Worm (Caenorhabditis elegans) whole organism, dauer: ENCODE measurements around the gene cah-5.

Source experiments
- unc-62 ChIP-seq: sonication (generic microtip); optimal IDR thresholded peaks from 2 replicates; lab custom pipeline; 2017; ENCODE audit warnings: missing biosample characterization, missing genetic modification reagents, missing genetic modification characterization

cah-5 gene

ce11 chrX:7019733-7020132 is at the start of gene cah-5:
Gene cah-5, plus strand, starts transcription at chrX:7020033.
- no peak for TF ChIP-seq unc-62 (GFP tag; lab: Kevin White, UChicago)

- no peak for TF ChIP-seq unc-62 (GFP tag; lab: Kevin White, UChicago)
Observed at ce11 chrX:6970134-6970533, 49.7 kb upstream of the cah-5 start.

- TF ChIP-seq unc-62 (GFP tag; lab: Kevin White, UChicago), result no peak
Observed at ce11 chrX:6971301-6971700, 48.5 kb upstream of the cah-5 start.

DNA sequence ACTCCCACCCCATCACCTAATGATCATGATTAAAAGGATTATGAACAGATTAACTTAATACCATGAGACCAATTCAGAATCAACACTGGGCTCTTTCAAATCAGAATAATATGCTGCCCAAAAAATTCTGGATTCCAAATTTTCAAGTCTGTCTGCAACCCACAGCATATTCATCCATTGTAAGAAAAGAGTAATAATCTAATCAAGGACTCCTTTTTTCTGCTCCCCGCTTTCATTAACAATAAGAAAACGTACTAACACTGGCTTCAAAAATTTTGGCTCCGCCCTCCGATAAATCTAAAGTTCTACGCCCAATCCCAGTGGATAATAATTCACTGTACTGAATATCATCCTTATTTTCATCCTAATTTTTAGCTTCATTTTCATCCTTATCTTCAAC is 31.6 kb upstream of the cah-5 start:
- no peak for TF ChIP-seq unc-62 (GFP tag; lab: Kevin White, UChicago)

- no peak for TF ChIP-seq unc-62 (GFP tag; lab: Kevin White, UChicago)
Observed at ce11 chrX:6989342-6989741, 30.5 kb upstream of the cah-5 start, which contains the start of gene F01E11.18. Gene F01E11.18, plus strand, starts transcription at chrX:6989642.

ce11 chrX:6991427-6991826 is 28.4 kb upstream of the cah-5 start, which contains the start of gene ugt-57:
Gene ugt-57, plus strand, starts transcription at chrX:6991727.
- no peak for TF ChIP-seq unc-62 (GFP tag; lab: Kevin White, UChicago)

- TF ChIP-seq unc-62 (GFP tag; lab: Kevin White, UChicago), result no peak
Observed at ce11 chrX:6996448-6996847, 23.4 kb upstream of the cah-5 start, which contains the start of the genes F01E11.20 and tsp-16. Gene F01E11.20, minus strand, starts transcription at chrX:6996548. Gene tsp-16, minus strand, starts transcription at chrX:6996620.

DNA sequence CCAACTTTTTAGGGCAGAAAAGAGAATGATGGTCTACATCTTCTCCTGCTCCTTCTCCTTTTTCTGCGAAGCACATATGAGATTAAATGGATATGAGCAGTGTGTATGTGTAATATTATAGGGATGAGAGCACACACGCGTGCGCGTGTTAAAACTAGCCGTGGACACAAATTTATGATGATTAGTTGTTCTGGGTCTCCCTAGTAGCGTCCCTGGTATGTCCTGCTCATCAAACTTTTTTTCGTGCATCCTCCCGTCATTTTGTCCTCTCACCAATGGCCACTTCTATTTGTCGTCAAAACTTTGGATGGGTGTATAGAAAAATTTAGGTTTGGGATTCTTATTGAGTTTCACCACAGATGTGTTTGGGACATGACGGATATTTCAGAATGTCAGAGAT is 17.9 kb upstream of the cah-5 start:
- TF ChIP-seq unc-62 (GFP tag; lab: Kevin White, UChicago), result no peak

- no peak for TF ChIP-seq unc-62 (GFP tag; lab: Kevin White, UChicago)
Observed at ce11 chrX:7005475-7005874, 14.4 kb upstream of the cah-5 start, which contains the start of gene tyra-2. Gene tyra-2, minus strand, starts transcription at chrX:7005575.

DNA sequence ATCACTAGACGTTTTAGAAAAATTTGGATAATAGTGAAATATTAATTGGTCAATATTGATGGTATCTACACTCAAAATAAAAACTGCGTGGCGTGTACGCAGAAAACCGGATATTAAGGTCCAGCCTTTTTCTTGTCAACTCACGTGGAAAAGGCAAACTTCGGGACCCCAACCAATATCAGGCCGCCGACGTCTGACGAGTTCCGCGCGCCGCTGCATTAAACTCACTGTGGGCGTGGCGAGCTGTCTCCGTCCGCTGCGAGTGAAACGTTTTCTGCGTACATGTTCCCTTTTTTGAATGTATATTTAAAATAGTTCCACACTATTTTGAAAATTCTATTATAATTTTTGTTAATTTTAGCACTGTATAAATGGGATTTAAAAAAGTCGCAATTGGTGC is 13.9 kb upstream of the cah-5 start:
- TF ChIP-seq unc-62 (GFP tag; lab: Kevin White, UChicago), result no peak

DNA sequence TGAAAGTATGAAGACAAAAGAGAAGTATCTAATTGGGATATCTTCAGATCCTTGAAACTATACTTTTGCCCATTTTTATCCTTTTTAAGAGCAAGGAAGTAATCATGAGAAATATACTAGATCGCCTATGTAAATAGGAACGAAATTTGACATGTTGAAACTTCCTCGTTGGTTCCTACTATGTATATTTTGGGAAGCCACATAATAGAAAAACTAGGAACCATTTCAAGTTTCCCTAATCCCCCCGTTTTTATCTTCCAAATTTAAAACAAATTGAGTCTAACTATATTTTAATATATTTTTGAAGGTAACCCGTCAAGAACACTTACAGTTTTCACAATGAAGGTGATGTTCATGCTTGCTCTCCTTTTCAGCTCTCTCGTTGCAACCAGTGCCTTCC is 9.0 kb downstream of the cah-5 start, which contains the start of gene flp-26:
TSS of gene flp-26 (plus strand) at position 301 of the 400 bp plus-strand sequence.
- TF ChIP-seq unc-62 (GFP tag; lab: Kevin White, UChicago), result no peak

ce11 chrX:7033716-7034270 is 14.0 kb downstream of the cah-5 start:
- TF ChIP-seq unc-62 (GFP tag; lab: Kevin White, UChicago), result no peak

DNA sequence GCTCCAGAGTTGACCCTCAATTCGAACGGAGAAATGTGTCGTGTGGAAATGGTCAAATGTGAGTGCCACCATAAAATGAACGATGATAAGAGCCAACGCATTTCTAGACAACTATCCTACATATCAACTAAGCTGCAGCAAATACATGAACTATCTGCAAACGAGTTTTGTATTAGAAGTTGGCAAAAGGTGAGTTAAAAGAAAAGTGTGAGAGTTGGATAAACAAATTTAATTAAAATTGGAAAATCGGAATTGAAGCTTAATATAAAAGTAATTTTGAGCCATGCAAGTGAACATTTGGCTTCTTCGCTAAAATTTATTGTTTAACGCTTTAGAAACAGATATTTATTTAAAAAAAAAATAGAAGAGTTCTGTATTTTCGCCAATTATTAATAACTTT is 16.1 kb downstream of the cah-5 start, which contains the start of gene cest-19:
TSS of gene cest-19 (minus strand) at position 101 of the 400 bp plus-strand sequence.
- no peak for TF ChIP-seq unc-62 (GFP tag; lab: Kevin White, UChicago)

- no peak for TF ChIP-seq unc-62 (GFP tag; lab: Kevin White, UChicago)
Observed at ce11 chrX:7037998-7038397, 18.2 kb downstream of the cah-5 start.

ce11 chrX:7040760-7041159 is 20.9 kb downstream of the cah-5 start:
- TF ChIP-seq unc-62 (GFP tag; lab: Kevin White, UChicago), result no peak

ce11 chrX:7050290-7050689 is 30.5 kb downstream of the cah-5 start, which contains the start of gene ubc-17:
Gene ubc-17, plus strand, starts transcription at chrX:7050590.
- TF ChIP-seq unc-62 (GFP tag; lab: Kevin White, UChicago), result no peak

DNA sequence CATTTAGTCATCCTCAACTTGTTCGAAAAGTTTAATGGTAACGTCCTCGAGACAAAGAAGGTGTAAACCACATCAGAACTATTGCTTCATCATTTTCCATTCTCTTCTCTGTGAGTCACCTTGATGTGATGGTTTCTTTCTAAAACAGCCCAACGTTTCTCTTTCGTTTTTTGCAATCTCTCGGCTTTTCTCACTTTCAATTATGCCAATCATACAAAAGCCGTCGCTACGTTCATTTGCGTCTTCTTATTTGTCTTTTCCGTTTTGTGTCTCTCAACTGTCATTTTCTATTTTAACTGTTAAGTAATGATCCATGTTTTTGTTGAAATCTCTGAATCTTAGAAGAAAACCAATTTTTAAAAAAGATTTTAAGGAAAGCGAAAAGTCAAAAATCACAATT is 37.5 kb downstream of the cah-5 start, which contains the start of gene B0403.5:
TSS of gene B0403.5 (plus strand) at position 368 of the 400 bp plus-strand sequence.
- TF ChIP-seq unc-62 (GFP tag; lab: Kevin White, UChicago), result no peak
